Fruit fly (Drosophila melanogaster) whole organism, prepupa: ENCODE results near the gene CG13060.

Experiments
- Blimp-1 ChIP-seq: fragments of 200-800 bp; sonication (Bioruptor generic); optimal IDR thresholded peaks from 3 replicates; lab custom pipeline; 2017; ENCODE audit warnings: missing biosample characterization, missing genetic modification characterization, mild to moderate bottlenecking, moderate library complexity, missing genetic modification reagents
- CG10631 ChIP-seq: fragments of 200-800 bp; sonication (Bioruptor generic); optimal IDR thresholded peaks from 2 replicates; lab custom pipeline; 2016; ENCODE audit warnings: missing biosample characterization, missing genetic modification characterization
- CG10669 ChIP-seq: fragments of 200-800 bp; sonication (Bioruptor generic); optimal IDR thresholded peaks from 3 replicates; lab custom pipeline; 2018; ENCODE audit warnings: missing biosample characterization, mild to moderate bottlenecking, missing genetic modification characterization, moderate library complexity
- CG11294 ChIP-seq: fragments of 200-800 bp; sonication (Bioruptor generic); IDR thresholded peaks from 2 replicates; pipeline ENCODE4 v1.3.6; 2022; ENCODE audit warnings: missing biosample characterization, missing genetic modification characterization
- CG11902 ChIP-seq: fragments of 200-800 bp; sonication (Bioruptor generic); optimal IDR thresholded peaks from 3 replicates; lab custom pipeline; 2016; ENCODE audit warnings: missing biosample characterization, missing genetic modification characterization
- CG15336 ChIP-seq: fragments of 200-800 bp; sonication (Bioruptor generic); IDR thresholded peaks from 2 replicates; pipeline ENCODE4 v1.3.6; 2022; ENCODE audit warnings: missing biosample characterization, missing genetic modification characterization
- CG1621 ChIP-seq: fragments of 200-800 bp; sonication (Bioruptor generic); optimal IDR thresholded peaks from 3 replicates; lab custom pipeline; 2018; ENCODE audit warnings: missing biosample characterization, mild to moderate bottlenecking, missing genetic modification characterization
- CG3032 ChIP-seq: fragments of 200-800 bp; optimal IDR thresholded peaks from 2 replicates; lab custom pipeline; 2019; ENCODE audit warnings: missing biosample characterization, mild to moderate bottlenecking, missing genetic modification characterization, moderate library complexity
- CG31627 ChIP-seq: fragments of 200-800 bp; sonication (Bioruptor generic); optimal IDR thresholded peaks from 3 replicates; lab custom pipeline; 2016; ENCODE audit warnings: missing biosample characterization, missing genetic modification characterization
- CG32006 ChIP-seq: fragments of 200-800 bp; sonication (Bioruptor generic); optimal IDR thresholded peaks from 3 replicates; lab custom pipeline; 2017; ENCODE audit warnings: missing biosample characterization, mild to moderate bottlenecking, missing genetic modification characterization
- CG34406 ChIP-seq: fragments of 200-800 bp; sonication (Bioruptor generic); optimal IDR thresholded peaks from 3 replicates; lab custom pipeline; 2016; ENCODE audit warnings: missing biosample characterization, missing genetic modification characterization
- CG4318 ChIP-seq: fragments of 200-800 bp; sonication (Bioruptor generic); optimal IDR thresholded peaks from 3 replicates; lab custom pipeline; 2017; ENCODE audit warnings: missing biosample characterization, mild to moderate bottlenecking, missing genetic modification characterization
- CG6163 ChIP-seq: fragments of 200-800 bp; sonication (Bioruptor generic); IDR thresholded peaks from 3 replicates; pipeline ENCODE4 v1.3.6; 2022; ENCODE audit warnings: missing biosample characterization, missing genetic modification characterization
- CG6808 ChIP-seq: fragments of 200-800 bp; sonication (Bioruptor generic); optimal IDR thresholded peaks from 3 replicates; lab custom pipeline; 2017; ENCODE audit warnings: missing biosample characterization, missing genetic modification characterization, mild to moderate bottlenecking, moderate library complexity, missing genetic modification reagents
- CG6854 ChIP-seq: fragments of 200-800 bp; sonication (Bioruptor generic); optimal IDR thresholded peaks from 2 replicates; lab custom pipeline; 2017; ENCODE audit warnings: missing biosample characterization, mild to moderate bottlenecking, missing genetic modification characterization
- CG7368 ChIP-seq: fragments of 200-800 bp; sonication (Bioruptor generic); optimal IDR thresholded peaks from 3 replicates; lab custom pipeline; 2016; ENCODE audit warnings: missing biosample characterization, missing genetic modification characterization
- CG8119 ChIP-seq: fragments of 200-800 bp; sonication (Bioruptor generic); IDR thresholded peaks from 3 replicates; pipeline ENCODE4 v1.3.6; 2022; ENCODE audit warnings: missing biosample characterization, missing genetic modification characterization
- CG8632 ChIP-seq: fragments of 200-800 bp; sonication (Bioruptor generic); optimal IDR thresholded peaks from 3 replicates; lab custom pipeline; 2016; ENCODE audit warnings: missing biosample characterization, missing genetic modification characterization
- Eip75B ChIP-seq: fragments of 200-800 bp; sonication (Bioruptor generic); optimal IDR thresholded peaks from 3 replicates; lab custom pipeline; 2016; ENCODE audit warnings: missing biosample characterization, missing genetic modification characterization
- Eip78C ChIP-seq: fragments of 200-800 bp; sonication (Bioruptor generic); peaks from one replicate; lab custom pipeline; 2016; ENCODE audit warnings: missing biosample characterization, missing genetic modification characterization
- Ets21C ChIP-seq: fragments of 200-800 bp; sonication (Bioruptor generic); optimal IDR thresholded peaks from 3 replicates; lab custom pipeline; 2016; ENCODE audit warnings: missing biosample characterization, missing genetic modification characterization
- Ets96B ChIP-seq: fragments of 200-800 bp; optimal IDR thresholded peaks from 2 replicates; lab custom pipeline; 2019; ENCODE audit warnings: missing biosample characterization, mild to moderate bottlenecking, missing genetic modification characterization, moderate library complexity
- Hr4 ChIP-seq: fragments of 200-800 bp; sonication (Bioruptor generic); optimal IDR thresholded peaks from 3 replicates; lab custom pipeline; 2016; ENCODE audit warnings: missing biosample characterization, missing genetic modification characterization
- Met ChIP-seq: fragments of 200-800 bp; sonication (Bioruptor generic); optimal IDR thresholded peaks from 3 replicates; lab custom pipeline; 2016; ENCODE audit warnings: missing biosample characterization, missing genetic modification characterization
- OdsH ChIP-seq: fragments of 200-800 bp; sonication (Bioruptor generic); optimal IDR thresholded peaks from 3 replicates; lab custom pipeline; 2016; ENCODE audit warnings: missing biosample characterization, missing genetic modification characterization
- Smox ChIP-seq: fragments of 200-800 bp; sonication (Bioruptor generic); optimal IDR thresholded peaks from 3 replicates; lab custom pipeline; 2016; ENCODE audit warnings: missing biosample characterization, missing genetic modification characterization
- Sox14 ChIP-seq: fragments of 200-800 bp; sonication (Bioruptor generic); optimal IDR thresholded peaks from 3 replicates; lab custom pipeline; 2016; ENCODE audit warnings: missing biosample characterization, missing genetic modification characterization
- Sox15 ChIP-seq: fragments of 200-800 bp; sonication (Bioruptor generic); optimal IDR thresholded peaks from 3 replicates; lab custom pipeline; 2016; ENCODE audit warnings: missing biosample characterization, missing genetic modification characterization
- achi ChIP-seq: fragments of 200-800 bp; sonication (Bioruptor generic); optimal IDR thresholded peaks from 3 replicates; lab custom pipeline; 2016; ENCODE audit warnings: missing biosample characterization, missing genetic modification characterization
- acj6 ChIP-seq: fragments of 200-800 bp; sonication (Bioruptor generic); optimal IDR thresholded peaks from 3 replicates; lab custom pipeline; 2016; ENCODE audit warnings: missing biosample characterization, missing genetic modification characterization
- cyc ChIP-seq: fragments of 200-800 bp; sonication (Bioruptor generic); optimal IDR thresholded peaks from 3 replicates; lab custom pipeline; 2016; ENCODE audit warnings: missing biosample characterization, missing genetic modification characterization
- dac ChIP-seq: fragments of 200-800 bp; sonication (Bioruptor generic); optimal IDR thresholded peaks from 2 replicates; lab custom pipeline; 2017; ENCODE audit warnings: missing biosample characterization, mild to moderate bottlenecking, missing genetic modification characterization
- dsx ChIP-seq: fragments of 200-800 bp; optimal IDR thresholded peaks from 3 replicates; lab custom pipeline; 2019; ENCODE audit warnings: missing biosample characterization, mild to moderate bottlenecking, missing genetic modification characterization, moderate library complexity; ENCODE audit not compliant: poor library complexity, severe bottlenecking
- eg ChIP-seq: fragments of 200-800 bp; sonication (Bioruptor generic); IDR thresholded peaks from 3 replicates; pipeline ENCODE4 v1.3.6; 2022; ENCODE audit warnings: missing biosample characterization, missing genetic modification characterization
- fd59A ChIP-seq: fragments of 200-800 bp; sonication (Bioruptor generic); optimal IDR thresholded peaks from 2 replicates; lab custom pipeline; 2017; ENCODE audit warnings: missing biosample characterization, mild to moderate bottlenecking, missing genetic modification characterization, missing genetic modification reagents
- net ChIP-seq: fragments of 200-800 bp; sonication (Bioruptor generic); optimal IDR thresholded peaks from 3 replicates; lab custom pipeline; 2016; ENCODE audit warnings: missing biosample characterization, missing genetic modification characterization
- salr ChIP-seq, 2 experiments: fragments of 200-800 bp; sonication (Bioruptor generic); optimal IDR thresholded peaks; 3 replicates each; lab custom pipeline; 2016 to 2018; ENCODE audit warnings: missing biosample characterization in 2 of 2, missing genetic modification characterization in 2 of 2, mild to moderate bottlenecking in 1 of 2
- vri ChIP-seq: fragments of 200-800 bp; sonication (Bioruptor generic); optimal IDR thresholded peaks from 3 replicates; lab custom pipeline; 2016; ENCODE audit warnings: missing biosample characterization, mild to moderate bottlenecking, missing genetic modification characterization

The CG13060 gene

DNA sequence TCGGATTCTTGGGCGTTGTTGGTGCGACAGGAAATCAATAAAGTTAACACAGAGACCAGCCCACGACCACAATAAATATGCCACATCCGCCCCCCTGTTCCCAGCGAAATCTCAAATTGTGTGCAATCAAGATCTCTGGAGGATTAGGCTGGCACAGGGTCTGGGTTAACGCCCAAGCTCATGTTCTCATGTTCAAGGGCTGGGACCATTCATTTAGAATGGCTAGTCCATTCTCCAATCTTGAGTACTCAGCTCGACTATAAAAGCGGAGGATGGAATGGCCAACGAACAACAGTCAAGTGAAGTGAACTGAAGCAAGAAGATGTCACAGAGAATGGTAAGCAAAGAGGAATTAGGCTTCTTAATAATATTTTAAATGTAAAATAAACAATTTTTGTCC, 13.4 kb downstream of the CG13060 start, which contains the start of gene CG13056:
CG13056 (plus strand) TSS at position 301 of the 400 bp plus-strand sequence.
- TF ChIP-seq dsx, result no peak
- no peak for TF ChIP-seq achi (GFP tag; lab: Kevin White, UChicago)
- no peak for TF ChIP-seq CG7368 (GFP tag; lab: Kevin White, UChicago)
- TF ChIP-seq Sox15 (GFP tag; lab: Kevin White, UChicago), result no peak
- TF ChIP-seq Sox14, result no peak
- TF ChIP-seq CG10669 (GFP tag; lab: Kevin White, UChicago), result no peak
- TF ChIP-seq OdsH (GFP tag; lab: Kevin White, UChicago), result no peak
- TF ChIP-seq vri (GFP tag; lab: Kevin White, UChicago), result no peak
- TF ChIP-seq CG8119, result no peak
- TF ChIP-seq CG11902, result no peak
- no peak for TF ChIP-seq Met (GFP tag; lab: Kevin White, UChicago)
- no peak for TF ChIP-seq CG11294

dm6 chr3L:16334876-16335275, 15.2 kb downstream of the CG13060 start:
- peak; percentile 41 for TF ChIP-seq Eip78C (GFP tag; lab: Kevin White, UChicago)
- TF ChIP-seq fd59A (GFP tag; lab: Kevin White, UChicago), result no peak
- 0 out of 3 replicates have a peak, but pooled peaks have one; percentile 32 for TF ChIP-seq eg (GFP tag; lab: Robert Waterston, UW)
- TF ChIP-seq CG32006 (GFP tag; lab: Kevin White, UChicago), result no peak

- TF ChIP-seq net (GFP tag; lab: Kevin White, UChicago) (no peak), CG6808 (GFP tag; lab: Kevin White, UChicago) (no peak), CG8632 (GFP tag; lab: Kevin White, UChicago) (no peak), acj6 (GFP tag; lab: Kevin White, UChicago) (no peak), Sox15 (GFP tag; lab: Kevin White, UChicago) (no peak), CG7368 (GFP tag; lab: Kevin White, UChicago) (no peak), CG11294 (no peak), Eip75B (no peak), dac (GFP tag; lab: Kevin White, UChicago) (no peak), Ets21C (no peak), Blimp-1 (no peak), CG31627 (no peak), cyc (GFP tag; lab: Kevin White, UChicago) (no peak), CG10631 (no peak), CG6854 (no peak), CG15336 (GFP tag; lab: Robert Waterston, UW) (no peak), CG6163 (GFP tag; lab: Robert Waterston, UW) (no peak)
These were observed 18.1 kb downstream of the CG13060 start for dm6 chr3L:16337739-16338138.

DNA sequence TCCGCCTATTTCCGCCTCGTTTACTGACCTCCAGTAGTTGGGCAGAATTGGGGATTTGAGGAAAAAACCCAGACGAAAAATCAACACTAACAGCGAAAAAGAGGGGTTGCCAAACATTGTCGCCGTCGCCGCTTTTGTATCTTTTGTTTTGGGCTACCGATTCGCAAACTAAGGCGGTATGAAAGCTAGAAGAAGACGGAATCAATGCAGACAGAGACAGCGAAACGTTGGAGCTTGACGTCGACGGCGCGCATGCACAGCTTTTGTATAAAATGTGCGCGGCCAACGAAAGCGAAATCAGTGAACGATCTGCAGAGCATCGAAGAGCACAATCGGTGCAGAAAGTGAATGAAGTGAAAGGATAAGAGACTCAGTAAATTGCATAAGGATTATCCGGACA, 19.0 kb downstream of the CG13060 start, which contains the start of gene CG4998:
CG4998 (plus strand) TSS at position 301 of the 400 bp plus-strand sequence.
- TF ChIP-seq CG31627, result no peak
- peak; percentile 75 for TF ChIP-seq Blimp-1
- TF ChIP-seq, all 60 proteins: peak for 1

dm6 chr3L:16339463-16339862, 19.8 kb downstream of the CG13060 start:
- peak; percentile 31; the same call in 1 of the 3 replicates for TF ChIP-seq eg (GFP tag; lab: Robert Waterston, UW)
- TF ChIP-seq CG3032, result no peak
- peak; percentile 64 for TF ChIP-seq Hr4 (GFP tag; lab: Kevin White, UChicago)
- peak; percentile 9 for TF ChIP-seq CG34406 (GFP tag; lab: Kevin White, UChicago)
- TF ChIP-seq CG4318 (GFP tag; lab: Kevin White, UChicago), result peak; percentile 28
- no peak for TF ChIP-seq Smox (GFP tag; lab: Kevin White, UChicago)
- peak in 1 of 2 experiments; percentile 15 for TF ChIP-seq salr (GFP tag; optimal IDR thresholded peaks at IDR 0.05; lab: Kevin White, UChicago)
- TF ChIP-seq CG8119, result peak; percentile 74
- TF ChIP-seq CG15336 (GFP tag; lab: Robert Waterston, UW), result peak; percentile 69
- peak; percentile 81 for TF ChIP-seq Eip78C (GFP tag; lab: Kevin White, UChicago)
- TF ChIP-seq CG1621 (tag; lab: Kevin White, UChicago), result no peak
- peak; percentile 34; the same call in 1 of the 3 replicates for TF ChIP-seq CG6163 (GFP tag; lab: Robert Waterston, UW)
- no peak for TF ChIP-seq Ets96B (tag; lab: Kevin White, UChicago)
- TF ChIP-seq cyc (GFP tag; lab: Kevin White, UChicago), result no peak
- TF ChIP-seq, all 60 proteins: peak for 9
